Worm (Caenorhabditis elegans): Measurements from ENCODE around the gene zig-13.

zig-13 gene

DNA sequence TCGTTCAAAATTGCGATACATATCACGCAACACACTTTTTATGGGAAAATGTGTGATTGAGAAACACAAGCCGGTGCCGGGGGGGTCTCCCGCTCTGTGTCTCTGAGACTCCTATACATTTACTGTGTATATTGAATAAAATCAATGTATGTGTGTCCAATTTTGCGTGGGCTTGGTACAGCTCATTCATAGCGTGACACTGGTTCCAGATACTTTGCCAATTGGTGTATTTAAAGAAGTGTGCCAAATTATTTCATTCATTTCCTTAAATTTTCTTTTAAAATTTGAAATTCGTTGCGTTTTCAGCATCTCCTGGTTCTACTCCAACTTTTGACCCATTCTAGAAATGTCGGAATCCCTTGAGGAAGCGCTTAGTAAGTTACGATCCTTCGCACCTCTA lies 39.3 kb downstream of the zig-13 start, which contains the start of gene C29F9.5:
Gene C29F9.5, plus strand, starts transcription at position 301 of the 400 bp plus-strand sequence.
- TF ChIP-seq blmp-1 (tag; optimal IDR thresholded peaks at IDR 0.05; ENCODE audit: insufficient read depth) (no peak), snpc-4 (tag; optimal IDR thresholded peaks at IDR 0.05) (no peak), aly-2 (tag; optimal IDR thresholded peaks at IDR 0.05) (no peak), ceh-16 (tag; optimal IDR thresholded peaks at IDR 0.05) (no peak), nhr-6 (tag; optimal IDR thresholded peaks at IDR 0.05) (no peak), Y55F3AM.14 (GFP tag; optimal IDR thresholded peaks at IDR 0.05) (no peak)

DNA sequence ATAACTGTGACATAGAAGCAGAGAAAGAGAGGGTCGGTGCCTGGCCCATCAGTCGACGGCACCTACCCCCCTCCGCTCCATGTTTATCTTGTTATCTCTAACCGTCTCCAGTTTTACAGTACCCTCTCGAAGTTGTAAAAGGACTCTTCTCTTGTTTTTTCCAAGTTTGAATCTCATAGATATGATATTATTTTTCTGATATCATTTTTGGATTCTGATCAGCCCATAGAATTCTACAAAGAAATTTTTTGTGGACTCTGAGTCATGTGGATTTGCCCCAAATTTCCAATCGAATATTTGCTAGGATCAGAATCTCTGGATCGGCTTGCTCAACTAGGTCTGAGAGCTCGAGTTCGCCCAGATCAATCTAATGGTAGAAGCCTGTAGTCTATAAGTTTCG lies 41.9 kb downstream of the zig-13 start, which contains the start of gene C29F9.6:
Gene C29F9.6, plus strand, starts transcription at position 301 of the 400 bp plus-strand sequence.
- TF ChIP-seq ztf-11 (tag; optimal IDR thresholded peaks at IDR 0.05), result no peak
- TF ChIP-seq lsy-2 (tag; optimal IDR thresholded peaks at IDR 0.05), result no peak
- no peak for TF ChIP-seq ceh-82 (tag; optimal IDR thresholded peaks at IDR 0.05)
- no peak for TF ChIP-seq unc-39 (tag; optimal IDR thresholded peaks at IDR 0.05)
- TF ChIP-seq alr-1 (tag; optimal IDR thresholded peaks at IDR 0.05), result no peak
- no peak for TF ChIP-seq ceh-16 (tag; optimal IDR thresholded peaks at IDR 0.05)
- TF ChIP-seq ztf-1 (GFP tag; conservative IDR thresholded peaks at IDR 0.05), result no peak
- no peak for TF ChIP-seq blmp-1 (tag; optimal IDR thresholded peaks at IDR 0.05; ENCODE audit: insufficient read depth)
- TF ChIP-seq nhr-77 (tag; optimal IDR thresholded peaks at IDR 0.05), result no peak
- no peak for TF ChIP-seq elt-1 (tag; optimal IDR thresholded peaks at IDR 0.05)
- no peak for TF ChIP-seq gmeb-1 (tag; optimal IDR thresholded peaks at IDR 0.05)
- TF ChIP-seq lin-13 (GFP tag; optimal IDR thresholded peaks at IDR 0.05), result no peak
- TF ChIP-seq nhr-21 (tag; optimal IDR thresholded peaks at IDR 0.05), result no peak
- no peak for TF ChIP-seq nhr-10 (tag; optimal IDR thresholded peaks at IDR 0.05)
- no peak for TF ChIP-seq nhr-6 (tag; optimal IDR thresholded peaks at IDR 0.05)
- no peak for TF ChIP-seq zag-1 (tag; optimal IDR thresholded peaks at IDR 0.05)
- TF ChIP-seq elt-3 (tag; optimal IDR thresholded peaks at IDR 0.05), result no peak
- TF ChIP-seq ama-1 (optimal IDR thresholded peaks at IDR 0.05), result no peak
- TF ChIP-seq nhr-11 (tag; optimal IDR thresholded peaks at IDR 0.05), result no peak
